Fruit fly (Drosophila melanogaster) whole organism, adult: Measurements from ENCODE around the gene CG17928.

Experiments used
- CG12768 ChIP-seq: fragments of 200-800 bp; sonication (Bioruptor generic); optimal IDR thresholded peaks from 2 replicates; lab custom pipeline; 2017; ENCODE audit warnings: missing biosample characterization, missing genetic modification characterization, mild to moderate bottlenecking, moderate library complexity, missing genetic modification reagents
- CG14711 ChIP-seq: fragments of 200-800 bp; sonication (Bioruptor generic); optimal IDR thresholded peaks from 2 replicates; lab custom pipeline; 2018; ENCODE audit warnings: missing biosample characterization, mild to moderate bottlenecking, missing genetic modification characterization, moderate library complexity
- CG33017 ChIP-seq: fragments of 200-800 bp; sonication (Bioruptor generic); optimal IDR thresholded peaks from 2 replicates; lab custom pipeline; 2018; ENCODE audit warnings: missing biosample characterization, mild to moderate bottlenecking, missing genetic modification characterization, moderate library complexity
- CG5204 ChIP-seq: fragments of 200-800 bp; sonication (Bioruptor generic); optimal IDR thresholded peaks from 2 replicates; lab custom pipeline; 2016; ENCODE audit warnings: missing biosample characterization, missing genetic modification characterization
- Crg-1 ChIP-seq: fragments of 200-800 bp; sonication (Bioruptor generic); optimal IDR thresholded peaks from 2 replicates; lab custom pipeline; 2016; ENCODE audit warnings: missing biosample characterization, missing genetic modification characterization
- Hr96 ChIP-seq: fragments of 200-800 bp; sonication (Bioruptor generic); optimal IDR thresholded peaks from 2 replicates; lab custom pipeline; 2016; ENCODE audit warnings: missing biosample characterization, missing genetic modification characterization
- Mnt ChIP-seq: fragments of 200-800 bp; sonication (Bioruptor generic); optimal IDR thresholded peaks from 2 replicates; lab custom pipeline; 2016; ENCODE audit warnings: missing biosample characterization, mild to moderate bottlenecking, missing genetic modification characterization
- kay ChIP-seq: fragments of 200-800 bp; sonication (Bioruptor generic); peaks from one replicate; lab custom pipeline; 2016; ENCODE audit warnings: missing biosample characterization, missing genetic modification characterization, borderline replicate concordance
- ovo ChIP-seq: fragments of 200-800 bp; sonication (Bioruptor generic); optimal IDR thresholded peaks from 2 replicates; lab custom pipeline; 2016; ENCODE audit warnings: missing biosample characterization, missing genetic modification characterization
- pad ChIP-seq: fragments of 200-800 bp; sonication (Bioruptor generic); optimal IDR thresholded peaks from 3 replicates; lab custom pipeline; 2017; ENCODE audit warnings: missing biosample characterization, missing genetic modification characterization, mild to moderate bottlenecking, moderate library complexity, missing genetic modification reagents
- tj ChIP-seq: fragments of 200-800 bp; sonication (Bioruptor generic); optimal IDR thresholded peaks from 3 replicates; lab custom pipeline; 2017; ENCODE audit warnings: missing biosample characterization, mild to moderate bottlenecking, missing genetic modification characterization, moderate library complexity

- no peak for TF ChIP-seq kay (GFP tag; lab: Kevin White, UChicago)
- no peak for TF ChIP-seq CG33017
- TF ChIP-seq pad (GFP tag; lab: Kevin White, UChicago) = no peak
- no peak for TF ChIP-seq Crg-1 (GFP tag; lab: Kevin White, UChicago)
- no peak for TF ChIP-seq CG5204 (GFP tag; lab: Kevin White, UChicago)
- no peak for TF ChIP-seq ovo (GFP tag; lab: Kevin White, UChicago)
- no peak for TF ChIP-seq tj (GFP tag; lab: Kevin White, UChicago)
- TF ChIP-seq Hr96 (GFP tag; lab: Kevin White, UChicago) = no peak
- TF ChIP-seq CG14711 (tag; lab: Kevin White, UChicago) = no peak
- no peak for TF ChIP-seq CG12768 (GFP tag; lab: Kevin White, UChicago)
- TF ChIP-seq Mnt = no peak
Measured at dm6 chr2L:16793970-16794369, 2.6 kb downstream of the CG17928 start, which contains the start of gene Ugt37C2.
